Worm (Caenorhabditis elegans) whole organism, L1 larva: ENCODE measurements around the gene shc-3.
A peak's percentile ranks its signal among the peaks of the same experiment; 100 is the strongest.

Source experiments
- C16A3.4 ChIP-seq: fragments of 150-350 bp; optimal IDR thresholded peaks from 2 replicates; lab custom pipeline; 2014; ENCODE audit warnings: missing biosample characterization, missing genetic modification characterization
- F16B12.6 ChIP-seq: fragments of 150-350 bp; optimal IDR thresholded peaks from 2 replicates; lab custom pipeline; 2014; ENCODE audit warnings: missing biosample characterization, missing genetic modification characterization
- Y116A8C.19 ChIP-seq: sonication (generic microtip); optimal IDR thresholded peaks from 2 replicates; lab custom pipeline; 2016; ENCODE audit warnings: missing compliant biosample characterization, missing genetic modification characterization, borderline replicate concordance
- ama-1 ChIP-seq: fragments of 150-350 bp; optimal IDR thresholded peaks from 2 replicates; lab custom pipeline; 2014
- blmp-1 ChIP-seq: fragments of 150-350 bp; optimal IDR thresholded peaks from 2 replicates; lab custom pipeline; 2014; ENCODE audit warnings: missing biosample characterization, missing genetic modification characterization
- ceh-8 ChIP-seq: fragments of 200-800 bp; sonication (Bioruptor generic); optimal IDR thresholded peaks from 2 replicates; lab custom pipeline; 2018; ENCODE audit warnings: mild to moderate bottlenecking, missing genetic modification characterization, moderate library complexity, missing compliant biosample characterization
- ceh-82 ChIP-seq, 3 experiments: fragments of 150-350 bp in 1 of 3; sonication (generic microtip) in 2 of 3; optimal IDR thresholded peaks; 2 replicates each; lab custom pipeline; 2014 to 2017; ENCODE audit warnings: missing biosample characterization in 3 of 3, missing genetic modification characterization in 3 of 3
- ceh-88 ChIP-seq: fragments of 200-800 bp; sonication (Bioruptor generic); IDR thresholded peaks from 2 replicates; pipeline ENCODE4 v1.3.6; 2022; ENCODE audit warnings: missing genetic modification characterization, missing compliant biosample characterization
- ceh-90 ChIP-seq: sonication (generic microtip); optimal IDR thresholded peaks from 2 replicates; lab custom pipeline; 2016; ENCODE audit warnings: missing genetic modification characterization, missing compliant biosample characterization
- ces-1 ChIP-seq: fragments of 150-350 bp; optimal IDR thresholded peaks from 2 replicates; lab custom pipeline; 2014; ENCODE audit warnings: missing biosample characterization, missing genetic modification reagents, missing genetic modification characterization
- dpl-1 ChIP-seq, 3 experiments: fragments of 150-350 bp in 2 of 3; sonication (generic microtip) in 1 of 3; optimal IDR thresholded peaks; 2 replicates each; lab custom pipeline; 2014 to 2017; ENCODE audit warnings: missing biosample characterization in 3 of 3, missing genetic modification characterization in 3 of 3, missing genetic modification reagents in 3 of 3
- efl-1 ChIP-seq, 4 experiments: fragments of 150-350 bp; optimal IDR thresholded peaks in 3 of 4; peaks in 1 of 4; 1 replicate in 1 of 4; 2 replicates in 3 of 4; lab custom pipeline; 2014; ENCODE audit warnings: missing biosample characterization in 2 of 4, missing genetic modification characterization in 2 of 4, missing genetic modification reagents in 2 of 4
- efl-3 ChIP-seq: fragments of 200-800 bp; sonication (Bioruptor generic); optimal IDR thresholded peaks from 2 replicates; lab custom pipeline; 2018; ENCODE audit warnings: mild to moderate bottlenecking, missing genetic modification characterization, missing compliant biosample characterization
- egl-13 ChIP-seq: sonication (generic microtip); optimal IDR thresholded peaks from 2 replicates; lab custom pipeline; 2016; ENCODE audit warnings: missing genotype, missing genetic modification reagents, missing genetic modification characterization, missing compliant biosample characterization
- egl-27 ChIP-seq, 2 experiments: fragments of 150-350 bp in 1 of 2; sonication (generic microtip); optimal IDR thresholded peaks; 3 replicates each; lab custom pipeline; 2017 to 2018; ENCODE audit warnings: missing biosample characterization in 2 of 2, missing genetic modification characterization in 2 of 2, missing genetic modification reagents in 2 of 2
- elt-3 ChIP-seq, 6 experiments: fragments of 150-350 bp in 1 of 6; sonication (generic microtip); optimal IDR thresholded peaks; 2 replicates each; lab custom pipeline; 2017 to 2018; ENCODE audit warnings: missing biosample characterization in 6 of 6, missing genetic modification characterization in 6 of 6, inconsistent platforms in 1 of 6
- ets-5 ChIP-seq: fragments of 200-800 bp; sonication (Bioruptor generic); IDR thresholded peaks from 2 replicates; pipeline ENCODE4 v1.3.6; 2022; ENCODE audit warnings: missing genetic modification characterization, missing compliant biosample characterization
- fkh-10 ChIP-seq: sonication (generic microtip); optimal IDR thresholded peaks from 2 replicates; lab custom pipeline; 2017; ENCODE audit warnings: missing biosample characterization, missing genetic modification reagents, missing genetic modification characterization
- fkh-4 ChIP-seq: sonication (generic microtip); optimal IDR thresholded peaks from 2 replicates; lab custom pipeline; 2016; ENCODE audit warnings: missing compliant biosample characterization, missing genetic modification characterization, borderline replicate concordance
- hlh-17 ChIP-seq: fragments of 200-800 bp; sonication (Bioruptor generic); optimal IDR thresholded peaks from 2 replicates; lab custom pipeline; 2018; ENCODE audit warnings: missing genetic modification characterization, mild to moderate bottlenecking, missing compliant biosample characterization, moderate library complexity, borderline replicate concordance
- irx-1 ChIP-seq: sonication (generic microtip); optimal IDR thresholded peaks from 2 replicates; lab custom pipeline; 2016; ENCODE audit warnings: missing genetic modification characterization, missing compliant biosample characterization
- lin-35 ChIP-seq, 2 experiments: fragments of 150-350 bp; optimal IDR thresholded peaks; 2 replicates each; lab custom pipeline; 2014; ENCODE audit warnings: missing biosample characterization in 2 of 2, missing genetic modification characterization in 2 of 2, missing genetic modification reagents in 2 of 2
- lir-3 ChIP-seq: sonication (generic microtip); optimal IDR thresholded peaks from 2 replicates; lab custom pipeline; 2016; ENCODE audit warnings: mild to moderate bottlenecking, missing genetic modification characterization, moderate library complexity, missing compliant biosample characterization; ENCODE audit not compliant: poor library complexity
- lsy-2 ChIP-seq, 2 experiments: fragments of 150-350 bp; optimal IDR thresholded peaks; 2 replicates each; lab custom pipeline; 2014; ENCODE audit warnings: missing biosample characterization in 2 of 2, missing genetic modification characterization in 2 of 2
- mab-9 ChIP-seq: fragments of 200-800 bp; sonication (Bioruptor generic); IDR thresholded peaks from 2 replicates; pipeline ENCODE4 v1.3.6; 2022; ENCODE audit warnings: missing genetic modification reagents, missing genetic modification characterization, missing compliant biosample characterization
- mdl-1 ChIP-seq, 2 experiments: fragments of 150-350 bp; optimal IDR thresholded peaks; 2 replicates each; lab custom pipeline; 2014 to 2017; ENCODE audit warnings: missing biosample characterization in 2 of 2, missing genetic modification characterization in 2 of 2, inconsistent platforms in 1 of 2
- mep-1 ChIP-seq: fragments of 150-350 bp; optimal IDR thresholded peaks from 2 replicates; lab custom pipeline; 2014; ENCODE audit warnings: missing biosample characterization, missing genetic modification characterization
- nhr-12 ChIP-seq: sonication (generic microtip); optimal IDR thresholded peaks from 2 replicates; lab custom pipeline; 2017; ENCODE audit warnings: missing biosample characterization, missing genetic modification characterization
- nhr-19 ChIP-seq: fragments of 200-800 bp; sonication (Bioruptor generic); conservative IDR thresholded peaks from 2 replicates; pipeline ENCODE4 v1.3.6; 2022; ENCODE audit warnings: missing genetic modification characterization, missing compliant biosample characterization
- nhr-20 ChIP-seq: sonication (generic microtip); optimal IDR thresholded peaks from 2 replicates; lab custom pipeline; 2016; ENCODE audit warnings: mild to moderate bottlenecking, missing genetic modification characterization, missing compliant biosample characterization
- nhr-237 ChIP-seq: fragments of 150-350 bp; optimal IDR thresholded peaks from 2 replicates; lab custom pipeline; 2014; ENCODE audit warnings: missing biosample characterization, missing genetic modification characterization
- nhr-71 ChIP-seq: sonication (generic microtip); optimal IDR thresholded peaks from 2 replicates; lab custom pipeline; 2016; ENCODE audit warnings: mild to moderate bottlenecking, missing genetic modification characterization, moderate library complexity, missing compliant biosample characterization
- nhr-76 ChIP-seq: sonication (generic microtip); optimal IDR thresholded peaks from 2 replicates; lab custom pipeline; 2017; ENCODE audit warnings: missing biosample characterization, missing genetic modification characterization
- nhr-85 ChIP-seq: sonication (generic microtip); peaks from one replicate; lab custom pipeline; 2016; ENCODE audit warnings: missing genetic modification characterization, inconsistent platforms, missing compliant biosample characterization
- pag-3 ChIP-seq: sonication (generic microtip); optimal IDR thresholded peaks from 2 replicates; lab custom pipeline; 2017; ENCODE audit warnings: missing genetic modification characterization, mild to moderate bottlenecking, missing compliant biosample characterization, antibody characterized with exemption, borderline replicate concordance; ENCODE audit not compliant: insufficient read depth
- pqm-1 ChIP-seq: sonication (generic microtip); optimal IDR thresholded peaks from 3 replicates; lab custom pipeline; 2017; ENCODE audit warnings: missing biosample characterization, missing genetic modification characterization
- skn-1 ChIP-seq: fragments of 150-350 bp; optimal IDR thresholded peaks from 2 replicates; lab custom pipeline; 2014; ENCODE audit warnings: missing biosample characterization, missing genetic modification characterization
- snpc-4 ChIP-seq: fragments of 150-350 bp; optimal IDR thresholded peaks from 2 replicates; lab custom pipeline; 2014; ENCODE audit warnings: missing biosample characterization, missing genetic modification characterization
- snu-23 ChIP-seq: sonication (generic microtip); optimal IDR thresholded peaks from 2 replicates; lab custom pipeline; 2016; ENCODE audit warnings: missing genetic modification characterization, missing compliant biosample characterization
- sptf-1 ChIP-seq: fragments of 150-350 bp; optimal IDR thresholded peaks from 2 replicates; lab custom pipeline; 2014; ENCODE audit warnings: missing biosample characterization, missing genetic modification characterization
- swsn-7 ChIP-seq: sonication (generic microtip); optimal IDR thresholded peaks from 2 replicates; lab custom pipeline; 2016; ENCODE audit warnings: missing genetic modification characterization, missing compliant biosample characterization
- unc-130 ChIP-seq: fragments of 150-350 bp; optimal IDR thresholded peaks from 2 replicates; lab custom pipeline; 2017; ENCODE audit warnings: missing biosample characterization, missing genetic modification characterization, inconsistent platforms
- unc-30 ChIP-seq: sonication (generic microtip); optimal IDR thresholded peaks from 2 replicates; lab custom pipeline; 2017; ENCODE audit warnings: missing biosample characterization, missing genetic modification characterization
- unc-62 ChIP-seq: fragments of 150-350 bp; optimal IDR thresholded peaks from 2 replicates; lab custom pipeline; 2014; ENCODE audit warnings: missing biosample characterization, missing genetic modification reagents, missing genetic modification characterization
- unc-86 ChIP-seq: sonication (generic microtip); optimal IDR thresholded peaks from 2 replicates; lab custom pipeline; 2016; ENCODE audit warnings: missing genetic modification characterization, missing compliant biosample characterization
- unc-98 ChIP-seq: fragments of 200-800 bp; sonication (Bioruptor generic); IDR thresholded peaks from 2 replicates; pipeline ENCODE4 v1.3.6; 2022; ENCODE audit warnings: missing genetic modification characterization, missing compliant biosample characterization
- zag-1 ChIP-seq: fragments of 150-350 bp; optimal IDR thresholded peaks from 2 replicates; lab custom pipeline; 2014; ENCODE audit warnings: missing biosample characterization, missing genetic modification characterization
- zip-4 ChIP-seq: fragments of 200-800 bp; sonication (Bioruptor generic); optimal IDR thresholded peaks from 2 replicates; lab custom pipeline; 2018; ENCODE audit warnings: mild to moderate bottlenecking, missing genetic modification characterization, moderate library complexity, missing compliant biosample characterization

The shc-3 gene

ce11 chrX:13752822-13753581, 35.7 kb downstream of the shc-3 start:
- TF ChIP-seq nhr-71 (tag; lab: Kevin White, UChicago) (peak; percentile 30), nhr-20 (peak; percentile 5), lin-35 (GFP tag; optimal IDR thresholded peaks at IDR 0.05; lab: Kevin White, UChicago) (peak in 1 of 2 experiments; percentile 15), zip-4 (GFP tag; lab: Kevin White, UChicago) (no peak), nhr-76 (no peak), F16B12.6 (tag; lab: Kevin White, UChicago) (no peak), ceh-90 (tag; lab: Kevin White, UChicago) (no peak), efl-1 (optimal IDR thresholded peaks at IDR 0.05; lab: Kevin White, UChicago) (no peak), efl-1 (GFP tag; optimal IDR thresholded peaks at IDR 0.05 in 1 of 2; lab: Kevin White, UChicago) (peak in 1 of 2 experiments; percentile 29), nhr-85 (tag; lab: Kevin White, UChicago) (peak; percentile 55), blmp-1 (tag; lab: Kevin White, UChicago) (peak; percentile 6), nhr-237 (tag; lab: Kevin White, UChicago) (peak; percentile 11), snu-23 (GFP tag; lab: Kevin White, UChicago) (peak; percentile 3), nhr-19 (GFP tag; lab: Robert Waterston, UW) (peak; percentile 60)

DNA sequence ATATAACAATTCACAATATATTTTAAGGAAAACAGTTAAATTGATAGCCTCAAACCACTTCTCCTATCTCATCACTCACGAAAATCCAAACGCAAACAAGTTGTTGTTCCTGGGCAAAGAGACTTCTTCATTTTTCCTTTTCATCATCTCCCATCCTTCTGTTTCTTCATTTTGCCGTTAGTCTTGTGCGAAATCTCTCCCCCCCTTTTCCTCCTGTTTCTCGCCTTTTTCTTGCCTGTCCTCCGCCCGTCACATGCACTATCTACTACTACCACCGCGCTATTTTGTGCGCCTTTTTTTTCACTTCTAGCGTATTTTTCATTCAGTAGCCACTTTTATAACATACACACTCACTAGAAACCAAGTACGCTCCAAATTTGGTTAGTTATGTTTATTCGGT, 37.2 kb downstream of the shc-3 start:
- TF ChIP-seq sptf-1 (tag; lab: Kevin White, UChicago) (no peak), skn-1 (peak; percentile 25), nhr-20 (peak; percentile 66), swsn-7 (peak; percentile 32), F16B12.6 (tag; lab: Kevin White, UChicago) (no peak), fkh-10 (GFP tag; lab: Kevin White, UChicago) (no peak), hlh-17 (no peak), elt-3 (tag; optimal IDR thresholded peaks at IDR 0.05; lab: Kevin White, UChicago) (peak in 2 of 6 experiments; percentile 17 to 29), unc-30 (tag; lab: Kevin White, UChicago) (no peak), unc-86 (tag; lab: Kevin White, UChicago) (no peak), Y116A8C.19 (no peak), ces-1 (GFP tag; lab: Kevin White, UChicago) (no peak), ama-1 (lab: Kevin White, UChicago) (no peak), egl-27 (tag; optimal IDR thresholded peaks at IDR 0.05; lab: Kevin White, UChicago) (no peak), snpc-4 (tag; lab: Kevin White, UChicago) (no peak), unc-130 (peak; percentile 46), unc-62 (GFP tag; lab: Kevin White, UChicago) (no peak), efl-3 (GFP tag; lab: Kevin White, UChicago) (no peak), mdl-1 (tag; optimal IDR thresholded peaks at IDR 0.05; lab: Kevin White, UChicago) (peak in 1 of 2 experiments; percentile 25), fkh-4 (tag; lab: Kevin White, UChicago) (no peak), ets-5 (GFP tag; lab: Robert Waterston, UW) (no peak), C16A3.4 (tag; lab: Kevin White, UChicago) (no peak), ceh-8 (no peak), ceh-82 (tag; optimal IDR thresholded peaks at IDR 0.05; lab: Kevin White, UChicago) (peak in 2 of 3 experiments; percentile 17 to 27), pqm-1 (no peak), nhr-76 (no peak), zag-1 (tag; lab: Kevin White, UChicago) (no peak), pag-3 (tag; lab: Kevin White, UChicago) (no peak), nhr-237 (tag; lab: Kevin White, UChicago) (no peak), zip-4 (GFP tag; lab: Kevin White, UChicago) (no peak), mep-1 (tag; lab: Kevin White, UChicago) (peak; percentile 34), mab-9 (GFP tag; lab: Robert Waterston, UW) (no peak), dpl-1 (GFP tag; optimal IDR thresholded peaks at IDR 0.05; lab: Kevin White, UChicago) (peak in 1 of 3 experiments; percentile 6), lir-3 (no peak), nhr-85 (tag; lab: Kevin White, UChicago) (peak; percentile 66), ceh-88 (GFP tag; lab: Robert Waterston, UW) (no peak), irx-1 (tag; lab: Kevin White, UChicago) (no peak), nhr-12 (tag; lab: Kevin White, UChicago) (no peak), egl-13 (no peak), lsy-2 (tag; optimal IDR thresholded peaks at IDR 0.05; lab: Kevin White, UChicago) (peak in 1 of 2 experiments; percentile 25), unc-98 (no peak)
